Fruit fly (Drosophila melanogaster) S2 (cell line): ENCODE measurements around the gene CG6041.
"Not testable (repeated sequence)": the region's sequence is repeated elsewhere in the genome, so short reads cannot be mapped to it uniquely, and the experiment has no call there.

Experiments used
- CG8478 ChIP-seq: fragments of >200 bp; optimal IDR thresholded peaks from 2 replicates; lab custom pipeline; 2018
- CTCF ChIP-seq, 2 experiments: fragments of >200 bp; optimal IDR thresholded peaks; 2 replicates each; lab custom pipeline; 2018

The CG6041 gene

dm6 chrX:5917310-5917988, 30.5 kb upstream of the CG6041 start:
- no peak for TF ChIP-seq CTCF (optimal IDR thresholded peaks at IDR 0.05; lab: Kevin White, UChicago)

dm6 chrX:5918499-5919126, 29.3 kb upstream of the CG6041 start:
- TF ChIP-seq CG8478 (lab: Kevin White, UChicago) = no peak
- TF ChIP-seq CTCF (optimal IDR thresholded peaks at IDR 0.05; lab: Kevin White, UChicago) = no peak

- TF ChIP-seq CG8478 (lab: Kevin White, UChicago) = no peak
- no peak for TF ChIP-seq CTCF (optimal IDR thresholded peaks at IDR 0.05; lab: Kevin White, UChicago)
These were observed 27.0 kb upstream of the CG6041 start for dm6 chrX:5920932-5921331.

- TF ChIP-seq CTCF (optimal IDR thresholded peaks at IDR 0.05; lab: Kevin White, UChicago) = no peak
- no peak for TF ChIP-seq CG8478 (lab: Kevin White, UChicago)
These were observed 25.9 kb upstream of the CG6041 start for dm6 chrX:5922057-5922456.

- TF ChIP-seq CTCF (optimal IDR thresholded peaks at IDR 0.05; lab: Kevin White, UChicago) (no peak), CG8478 (lab: Kevin White, UChicago) (no peak)
These were observed 24.8 kb upstream of the CG6041 start for dm6 chrX:5923124-5923523.

- TF ChIP-seq CTCF (optimal IDR thresholded peaks at IDR 0.05; lab: Kevin White, UChicago) (no peak), CG8478 (lab: Kevin White, UChicago) (no peak)
These were observed 23.6 kb upstream of the CG6041 start for dm6 chrX:5924378-5924777.

- TF ChIP-seq CG8478 (lab: Kevin White, UChicago) (no peak), CTCF (optimal IDR thresholded peaks at IDR 0.05; lab: Kevin White, UChicago) (no peak)
These were observed 22.1 kb upstream of the CG6041 start for dm6 chrX:5925793-5926418.

- no peak for TF ChIP-seq CTCF (optimal IDR thresholded peaks at IDR 0.05; lab: Kevin White, UChicago)
These were observed 21.2 kb upstream of the CG6041 start for dm6 chrX:5926718-5927117.

dm6 chrX:5932345-5932995, 15.5 kb upstream of the CG6041 start:
- TF ChIP-seq CTCF (optimal IDR thresholded peaks at IDR 0.05; lab: Kevin White, UChicago) = no peak
- no peak for TF ChIP-seq CG8478 (lab: Kevin White, UChicago)

dm6 chrX:5935072-5935738, 12.8 kb upstream of the CG6041 start:
- TF ChIP-seq CTCF (optimal IDR thresholded peaks at IDR 0.05; lab: Kevin White, UChicago) = no peak
- no peak for TF ChIP-seq CG8478 (lab: Kevin White, UChicago)

- TF ChIP-seq CG8478 (lab: Kevin White, UChicago) (no peak), CTCF (optimal IDR thresholded peaks at IDR 0.05; lab: Kevin White, UChicago) (no peak)
These were observed 6.1 kb upstream of the CG6041 start for dm6 chrX:5941824-5942223.

dm6 chrX:5942306-5942705, 5.7 kb upstream of the CG6041 start, which contains the start of gene CG12728:
Gene CG12728 (plus strand): TSS chrX:5942606.
- not testable (repeated sequence) for TF ChIP-seq CG8478 (lab: Kevin White, UChicago); CTCF (optimal IDR thresholded peaks at IDR 0.05; lab: Kevin White, UChicago)

dm6 chrX:5945052-5945830, 2.7 kb upstream of the CG6041 start, which contains the start of gene CG32756:
Gene CG32756 (plus strand): TSS chrX:5945682.
- not testable (repeated sequence) for TF ChIP-seq CG8478 (lab: Kevin White, UChicago); CTCF (optimal IDR thresholded peaks at IDR 0.05; lab: Kevin White, UChicago)

- TF ChIP-seq CG8478 (lab: Kevin White, UChicago) (no peak), CTCF (optimal IDR thresholded peaks at IDR 0.05; lab: Kevin White, UChicago) (no peak)
These were observed 2.0 kb downstream of the CG6041 start, which contains the start of gene CG32755 for dm6 chrX:5949951-5950350. Gene CG32755 (plus strand): TSS chrX:5950251.
